Fruit fly (Drosophila melanogaster) whole organism, embryonic: ENCODE measurements around the gene Wdfy2.

Experiments
- CG12155 ChIP-seq: fragments of 200-800 bp; sonication (Bioruptor generic); optimal IDR thresholded peaks from 3 replicates; lab custom pipeline; 2016; ENCODE audit warnings: missing biosample characterization, missing genetic modification characterization
- CG12299 ChIP-seq: fragments of 200-800 bp; sonication (Bioruptor generic); optimal IDR thresholded peaks from 2 replicates; lab custom pipeline; 2018; ENCODE audit warnings: missing biosample characterization, mild to moderate bottlenecking, missing genetic modification characterization
- CG12391 ChIP-seq: fragments of 200-800 bp; sonication (Bioruptor generic); optimal IDR thresholded peaks from 3 replicates; lab custom pipeline; 2018; ENCODE audit warnings: missing biosample characterization, mild to moderate bottlenecking, missing genetic modification characterization, moderate library complexity
- CG15073 ChIP-seq: fragments of 200-800 bp; sonication (Bioruptor generic); optimal IDR thresholded peaks from 2 replicates; lab custom pipeline; 2016; ENCODE audit warnings: missing biosample characterization, missing genetic modification characterization
- CG15514 ChIP-seq: fragments of 200-800 bp; sonication (Bioruptor generic); optimal IDR thresholded peaks from 3 replicates; lab custom pipeline; 2017; ENCODE audit warnings: missing biosample characterization, missing genetic modification characterization, mild to moderate bottlenecking, moderate library complexity, missing genetic modification reagents
- CG15601 ChIP-seq: fragments of 200-800 bp; sonication (Bioruptor generic); optimal IDR thresholded peaks from 3 replicates; lab custom pipeline; 2019; ENCODE audit warnings: missing biosample characterization, mild to moderate bottlenecking, missing genetic modification characterization, moderate library complexity
- CG18619 ChIP-seq: fragments of 200-800 bp; sonication (Bioruptor generic); optimal IDR thresholded peaks from 3 replicates; lab custom pipeline; 2017; ENCODE audit warnings: missing biosample characterization, mild to moderate bottlenecking, missing genetic modification characterization
- CG2202 ChIP-seq: fragments of 200-800 bp; sonication (Bioruptor generic); optimal IDR thresholded peaks from 2 replicates; lab custom pipeline; 2018; ENCODE audit warnings: missing biosample characterization, mild to moderate bottlenecking, missing genetic modification characterization
- CG31224 ChIP-seq: fragments of 200-800 bp; sonication (Bioruptor generic); IDR thresholded peaks from 2 replicates; pipeline ENCODE4 v1.3.6; 2022; ENCODE audit warnings: missing biosample characterization, missing genetic modification characterization
- CG43689 ChIP-seq: fragments of 200-800 bp; sonication (Bioruptor generic); IDR thresholded peaks from 2 replicates; pipeline ENCODE4 v1.3.6; 2022; ENCODE audit warnings: missing biosample characterization, missing genetic modification characterization
- CG6854 ChIP-seq: fragments of 200-800 bp; sonication (Bioruptor generic); optimal IDR thresholded peaks from 3 replicates; lab custom pipeline; 2017; ENCODE audit warnings: missing biosample characterization, mild to moderate bottlenecking, missing genetic modification characterization
- CG7928 ChIP-seq: fragments of 200-800 bp; sonication (Bioruptor generic); optimal IDR thresholded peaks from 2 replicates; lab custom pipeline; 2017; ENCODE audit warnings: missing biosample characterization, mild to moderate bottlenecking, missing genetic modification characterization
- CG8281 ChIP-seq: fragments of 200-800 bp; sonication (Bioruptor generic); optimal IDR thresholded peaks from 2 replicates; lab custom pipeline; 2018; ENCODE audit warnings: missing biosample characterization, mild to moderate bottlenecking, missing genetic modification characterization, moderate library complexity
- CG8290 ChIP-seq, 3 experiments: fragments of 200-800 bp; sonication (Bioruptor generic); optimal IDR thresholded peaks; 2 replicates each; lab custom pipeline; 2016 to 2019; ENCODE audit warnings: missing biosample characterization in 3 of 3, missing genetic modification characterization in 3 of 3, mild to moderate bottlenecking in 2 of 3, moderate library complexity in 1 of 3
- CG9932 ChIP-seq: fragments of 200-800 bp; sonication (Bioruptor generic); IDR thresholded peaks from 2 replicates; pipeline ENCODE4 v1.3.6; 2022; ENCODE audit warnings: missing biosample characterization, missing genetic modification characterization
- CTCF ChIP-seq: fragments of 200-800 bp; sonication (Bioruptor generic); optimal IDR thresholded peaks from 2 replicates; lab custom pipeline; 2017; ENCODE audit warnings: missing biosample characterization, mild to moderate bottlenecking, missing genetic modification characterization, moderate library complexity
- Dfd ChIP-seq, 2 experiments: fragments of >200 bp; optimal IDR thresholded peaks; 2 replicates each; lab custom pipeline; 2017; ENCODE audit warnings: missing biosample characterization in 2 of 2, missing genetic modification characterization in 2 of 2
- Dp ChIP-seq: fragments of 200-800 bp; sonication (Bioruptor generic); optimal IDR thresholded peaks from 2 replicates; lab custom pipeline; 2018; ENCODE audit warnings: missing biosample characterization, mild to moderate bottlenecking, missing genetic modification characterization, moderate library complexity
- Dref ChIP-seq: fragments of 200-800 bp; sonication (Bioruptor generic); IDR thresholded peaks from 2 replicates; pipeline ENCODE4 v1.3.6; 2022; ENCODE audit warnings: missing biosample characterization, missing genetic modification characterization
- Fer3 ChIP-seq: fragments of 200-800 bp; sonication (Bioruptor generic); optimal IDR thresholded peaks from 2 replicates; lab custom pipeline; 2018; ENCODE audit warnings: missing biosample characterization, mild to moderate bottlenecking, missing genetic modification characterization, moderate library complexity
- Gsc ChIP-seq: fragments of 200-800 bp; sonication (Bioruptor generic); IDR thresholded peaks from 2 replicates; pipeline ENCODE4 v1.3.6; 2022; ENCODE audit warnings: missing biosample characterization, missing genetic modification characterization
- Hmr ChIP-seq: fragments of 200-800 bp; sonication (Bioruptor generic); optimal IDR thresholded peaks from 3 replicates; lab custom pipeline; 2017; ENCODE audit warnings: mild to moderate bottlenecking, missing biosample characterization, missing genetic modification reagents, missing genetic modification characterization
- Jarid2 ChIP-seq: fragments of 200-800 bp; sonication (Bioruptor generic); optimal IDR thresholded peaks from 3 replicates; lab custom pipeline; 2017; ENCODE audit warnings: mild to moderate bottlenecking, missing biosample characterization, missing genetic modification reagents, missing genetic modification characterization
- Nf-YC ChIP-seq: fragments of 200-800 bp; optimal IDR thresholded peaks from 3 replicates; lab custom pipeline; 2019; ENCODE audit warnings: missing biosample characterization, mild to moderate bottlenecking, missing genetic modification characterization, moderate library complexity
- Oli ChIP-seq: fragments of 200-800 bp; sonication (Bioruptor generic); optimal IDR thresholded peaks from 2 replicates; lab custom pipeline; 2018; ENCODE audit warnings: missing biosample characterization, mild to moderate bottlenecking, missing genetic modification characterization, moderate library complexity
- Sox100B ChIP-seq: fragments of 200-800 bp; sonication (Bioruptor generic); optimal IDR thresholded peaks from 3 replicates; lab custom pipeline; 2018; ENCODE audit warnings: missing biosample characterization, mild to moderate bottlenecking, missing genetic modification characterization
- ap ChIP-seq: fragments of 200-800 bp; sonication (Bioruptor generic); IDR thresholded peaks from 2 replicates; pipeline ENCODE4 v1.3.6; 2022; ENCODE audit warnings: missing biosample characterization, missing genetic modification characterization
- ash1 ChIP-seq: fragments of 200-800 bp; sonication (Bioruptor generic); optimal IDR thresholded peaks from 2 replicates; lab custom pipeline; 2018; ENCODE audit warnings: missing biosample characterization, mild to moderate bottlenecking, missing genetic modification characterization
- chinmo ChIP-seq: fragments of 200-800 bp; sonication (Bioruptor generic); IDR thresholded peaks from 4 replicates; pipeline ENCODE4 v1.3.6; 2022; ENCODE audit warnings: missing biosample characterization, missing genetic modification characterization; ENCODE audit not compliant: partially characterized antibody
- croc ChIP-seq: fragments of 200-800 bp; sonication (Bioruptor generic); conservative IDR thresholded peaks from 3 replicates; pipeline ENCODE4 v1.3.6; 2022; ENCODE audit warnings: missing biosample characterization, missing genetic modification characterization
- dmrt99B ChIP-seq: fragments of 200-800 bp; sonication (Bioruptor generic); optimal IDR thresholded peaks from 2 replicates; lab custom pipeline; 2018; ENCODE audit warnings: missing biosample characterization, mild to moderate bottlenecking, missing genetic modification characterization, moderate library complexity
- esg ChIP-seq: fragments of 200-800 bp; sonication (Bioruptor generic); conservative IDR thresholded peaks from 2 replicates; pipeline ENCODE4 v1.3.6; 2022; ENCODE audit warnings: missing biosample characterization, missing genetic modification characterization
- gem ChIP-seq: fragments of 200-800 bp; sonication (Bioruptor generic); optimal IDR thresholded peaks from 2 replicates; lab custom pipeline; 2019; ENCODE audit warnings: missing biosample characterization, mild to moderate bottlenecking, missing genetic modification characterization, moderate library complexity
- gfzf ChIP-seq: fragments of 200-800 bp; sonication (Bioruptor generic); optimal IDR thresholded peaks from 2 replicates; lab custom pipeline; 2016; ENCODE audit warnings: missing biosample characterization, mild to moderate bottlenecking, missing genetic modification characterization, moderate library complexity
- gsb-n ChIP-seq: fragments of 200-800 bp; sonication (Bioruptor generic); optimal IDR thresholded peaks from 3 replicates; lab custom pipeline; 2018; ENCODE audit warnings: missing biosample characterization, mild to moderate bottlenecking, missing genetic modification characterization
- gt ChIP-seq: fragments of 200-800 bp; sonication (Bioruptor generic); IDR thresholded peaks from 2 replicates; pipeline ENCODE4 v1.3.6; 2022; ENCODE audit warnings: missing biosample characterization, missing genetic modification characterization
- insv ChIP-seq, 2 experiments: fragments of 200-800 bp; sonication (Bioruptor generic); optimal IDR thresholded peaks; 3 replicates each; lab custom pipeline; 2016 to 2018; ENCODE audit warnings: missing biosample characterization in 2 of 2, missing genetic modification characterization in 2 of 2
- lbe ChIP-seq: fragments of 200-800 bp; sonication (Bioruptor generic); optimal IDR thresholded peaks from 2 replicates; lab custom pipeline; 2016; ENCODE audit warnings: missing biosample characterization, mild to moderate bottlenecking, missing genetic modification characterization
- phol ChIP-seq: fragments of 200-800 bp; sonication (Bioruptor generic); optimal IDR thresholded peaks from 3 replicates; lab custom pipeline; 2018; ENCODE audit warnings: missing biosample characterization, mild to moderate bottlenecking, missing genetic modification characterization, moderate library complexity
- pros ChIP-seq: fragments of 200-800 bp; sonication (Bioruptor generic); optimal IDR thresholded peaks from 3 replicates; lab custom pipeline; 2019; ENCODE audit warnings: missing biosample characterization, mild to moderate bottlenecking, missing genetic modification characterization, moderate library complexity
- psq ChIP-seq: fragments of 200-800 bp; sonication (Bioruptor generic); optimal IDR thresholded peaks from 2 replicates; lab custom pipeline; 2017; ENCODE audit warnings: missing biosample characterization, missing genetic modification characterization
- ro ChIP-seq: fragments of 200-800 bp; sonication (Bioruptor generic); IDR thresholded peaks from 2 replicates; pipeline ENCODE4 v1.3.6; 2022; ENCODE audit warnings: missing biosample characterization, missing genetic modification characterization
- run ChIP-seq: fragments of 200-800 bp; sonication (Bioruptor generic); optimal IDR thresholded peaks from 3 replicates; lab custom pipeline; 2018; ENCODE audit warnings: missing biosample characterization, mild to moderate bottlenecking, missing genetic modification characterization
- sima ChIP-seq: fragments of 200-800 bp; sonication (Bioruptor generic); optimal IDR thresholded peaks from 2 replicates; lab custom pipeline; 2016; ENCODE audit warnings: missing biosample characterization, missing genetic modification characterization
- slou ChIP-seq: fragments of 200-800 bp; sonication (Bioruptor generic); optimal IDR thresholded peaks from 3 replicates; lab custom pipeline; 2016; ENCODE audit warnings: missing biosample characterization, missing genetic modification characterization
- slp2 ChIP-seq: fragments of 200-800 bp; sonication (Bioruptor generic); optimal IDR thresholded peaks from 2 replicates; lab custom pipeline; 2016; ENCODE audit warnings: missing biosample characterization, missing genetic modification characterization
- sug ChIP-seq: fragments of 200-800 bp; optimal IDR thresholded peaks from 2 replicates; lab custom pipeline; 2019; ENCODE audit warnings: missing biosample characterization, mild to moderate bottlenecking, missing genetic modification characterization, moderate library complexity
- wek ChIP-seq: fragments of 200-800 bp; sonication (Bioruptor generic); optimal IDR thresholded peaks from 3 replicates; lab custom pipeline; 2018; ENCODE audit warnings: missing biosample characterization, mild to moderate bottlenecking, missing genetic modification characterization, moderate library complexity
- zf30C ChIP-seq: fragments of 200-800 bp; sonication (Bioruptor generic); optimal IDR thresholded peaks from 3 replicates; lab custom pipeline; 2018; ENCODE audit warnings: missing biosample characterization, mild to moderate bottlenecking, missing genetic modification characterization

Gene Wdfy2

dm6 chr2L:10375464-10376236 is 47.4 kb upstream of the Wdfy2 start, which contains the start of the genes CG33303 and dpr19 (continued):
- TF ChIP-seq Nf-YC (tag; lab: Kevin White, UChicago): peak; percentile 79
- peak; percentile 26 for TF ChIP-seq pros (GFP tag; lab: Kevin White, UChicago)
- peak; percentile 41; the same call in 1 of the 2 replicates for TF ChIP-seq CG31224 (GFP tag; lab: Robert Waterston, UW)
- TF ChIP-seq sug: peak; percentile 79
- peak; percentile 67 for TF ChIP-seq ap
- TF ChIP-seq Dfd (GFP tag; optimal IDR thresholded peaks at IDR 0.05; lab: Kevin White, UChicago): no peak
- peak; percentile 80 for TF ChIP-seq dmrt99B (tag; lab: Kevin White, UChicago)
- TF ChIP-seq Fer3 (tag; lab: Kevin White, UChicago): peak; percentile 71
- TF ChIP-seq CG9932: peak; percentile 17; the same call in 1 of the 2 replicates
- TF ChIP-seq zf30C (GFP tag; lab: Kevin White, UChicago): no peak
- no peak for TF ChIP-seq Jarid2 (GFP tag; lab: Kevin White, UChicago)
- no peak for TF ChIP-seq slp2
- TF ChIP-seq CG6854 (GFP tag; lab: Kevin White, UChicago): peak; percentile 66
- peak; percentile 30 for TF ChIP-seq Dp (GFP tag; lab: Kevin White, UChicago)
- TF ChIP-seq CG18619 (GFP tag; lab: Kevin White, UChicago): peak; percentile 68
- no peak for TF ChIP-seq ro (GFP tag; lab: Robert Waterston, UW)
- TF ChIP-seq CG15073 (GFP tag; lab: Kevin White, UChicago): no peak
- 0 out of 4 replicates have a peak, but pooled peaks have one; percentile 41 for TF ChIP-seq chinmo (GFP tag; lab: Robert Waterston, UW)
- peak; percentile 78 for TF ChIP-seq gfzf (GFP tag; lab: Kevin White, UChicago)
- peak; percentile 81 for TF ChIP-seq CG12299 (tag; lab: Kevin White, UChicago)
- peak; percentile 15 for TF ChIP-seq CTCF
- TF ChIP-seq CG7928 (GFP tag; lab: Kevin White, UChicago): peak; percentile 19
- TF ChIP-seq phol: peak; percentile 90
- TF ChIP-seq lbe (GFP tag; lab: Kevin White, UChicago): peak; percentile 39
- TF ChIP-seq Gsc: no peak
- TF ChIP-seq slou (GFP tag; lab: Kevin White, UChicago): peak; percentile 20
- no peak for TF ChIP-seq ash1
- peak; percentile 4 for TF ChIP-seq CG8281 (tag; lab: Kevin White, UChicago)
- no peak for TF ChIP-seq Dref (GFP tag; lab: Robert Waterston, UW)
- TF ChIP-seq Hmr (GFP tag; lab: Kevin White, UChicago): peak; percentile 85
- peak; percentile 69 for TF ChIP-seq CG15514 (GFP tag; lab: Kevin White, UChicago)
- TF ChIP-seq CG8290 (GFP tag; optimal IDR thresholded peaks at IDR 0.05; lab: Kevin White, UChicago): peak; percentile 73
- TF ChIP-seq CG8290 (tag; optimal IDR thresholded peaks at IDR 0.05; lab: Kevin White, UChicago): no peak
- TF ChIP-seq gt: no peak
- TF ChIP-seq CG2202: peak; percentile 63
- peak; percentile 92 for TF ChIP-seq CG12391 (tag; lab: Kevin White, UChicago)
- TF ChIP-seq psq (GFP tag; lab: Kevin White, UChicago): peak; percentile 10
- TF ChIP-seq sima (GFP tag; lab: Kevin White, UChicago): no peak
- TF ChIP-seq croc (GFP tag; lab: Robert Waterston, UW): peak; percentile 41; the same call in 2 of the 3 replicates
- TF ChIP-seq wek (GFP tag; lab: Kevin White, UChicago): peak; percentile 95
- TF ChIP-seq run (tag; lab: Kevin White, UChicago): peak; percentile 72
- peak; percentile 64 for TF ChIP-seq Oli (tag; lab: Kevin White, UChicago)
- TF ChIP-seq CG12155 (GFP tag; lab: Kevin White, UChicago): peak; percentile 50
- TF ChIP-seq gsb-n: peak; percentile 82
- TF ChIP-seq CG43689 (GFP tag; lab: Robert Waterston, UW): no peak
- TF ChIP-seq CG15601 (tag; lab: Kevin White, UChicago): peak; percentile 86
- TF ChIP-seq esg (GFP tag; lab: Robert Waterston, UW): peak; percentile 58
- TF ChIP-seq insv (GFP tag; optimal IDR thresholded peaks at IDR 0.05; lab: Kevin White, UChicago): peak in 1 of 2 experiments; percentile 30
- TF ChIP-seq Sox100B: peak; percentile 83
- TF ChIP-seq gem (tag; lab: Kevin White, UChicago): peak; percentile 92
